Fruit fly (Drosophila melanogaster) whole organism, adult: ENCODE data around the gene comm.

Experiments
- CG11617 ChIP-seq: fragments of 200-800 bp; sonication (Bioruptor generic); optimal IDR thresholded peaks from 2 replicates; lab custom pipeline; 2017; ENCODE audit warnings: mild to moderate bottlenecking, missing biosample characterization, missing genetic modification reagents, missing genetic modification characterization
- CG14711 ChIP-seq: fragments of 200-800 bp; sonication (Bioruptor generic); optimal IDR thresholded peaks from 2 replicates; lab custom pipeline; 2018; ENCODE audit warnings: missing biosample characterization, mild to moderate bottlenecking, missing genetic modification characterization, moderate library complexity
- CG33017 ChIP-seq: fragments of 200-800 bp; sonication (Bioruptor generic); optimal IDR thresholded peaks from 2 replicates; lab custom pipeline; 2018; ENCODE audit warnings: missing biosample characterization, mild to moderate bottlenecking, missing genetic modification characterization, moderate library complexity
- bab1 ChIP-seq: fragments of 200-800 bp; sonication (Bioruptor generic); optimal IDR thresholded peaks from 3 replicates; lab custom pipeline; 2019; ENCODE audit warnings: missing biosample characterization, mild to moderate bottlenecking, missing genetic modification characterization, moderate library complexity
- cic ChIP-seq: fragments of 200-800 bp; sonication (Bioruptor generic); optimal IDR thresholded peaks from 2 replicates; lab custom pipeline; 2017; ENCODE audit warnings: missing biosample characterization, mild to moderate bottlenecking, missing genetic modification characterization, moderate library complexity
- kay ChIP-seq: fragments of 200-800 bp; sonication (Bioruptor generic); peaks from one replicate; lab custom pipeline; 2016; ENCODE audit warnings: missing biosample characterization, missing genetic modification characterization, borderline replicate concordance

DNA sequence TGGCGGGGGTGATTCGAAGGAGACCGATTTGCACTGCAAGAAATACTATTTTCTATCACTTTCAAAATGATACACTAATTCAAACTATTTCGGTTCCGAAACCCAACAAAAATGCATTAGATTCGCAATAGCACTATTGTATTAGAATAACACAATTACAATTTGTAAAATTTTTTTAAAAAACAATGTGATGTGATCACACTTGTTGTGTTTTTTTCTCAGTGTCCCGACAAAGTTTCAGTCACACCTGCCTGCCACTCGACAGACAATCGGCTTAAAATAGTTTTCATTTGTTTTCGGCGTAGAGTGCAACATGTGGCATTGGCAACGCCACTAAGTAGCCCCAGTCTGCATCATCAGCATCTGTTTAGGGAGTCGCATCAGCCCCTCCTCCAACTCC lies 53.1 kb downstream of the comm start:
- no peak for TF ChIP-seq CG33017 (tag; lab: Kevin White, UChicago)
- no peak for TF ChIP-seq CG11617
- no peak for TF ChIP-seq cic (GFP tag; lab: Kevin White, UChicago)
- no peak for TF ChIP-seq CG14711
- TF ChIP-seq bab1 (GFP tag; lab: Kevin White, UChicago) = no peak
- TF ChIP-seq kay (GFP tag; lab: Kevin White, UChicago) = no peak
